Worm (Caenorhabditis elegans): ENCODE measurements around the gene osm-10.

Gene osm-10

DNA sequence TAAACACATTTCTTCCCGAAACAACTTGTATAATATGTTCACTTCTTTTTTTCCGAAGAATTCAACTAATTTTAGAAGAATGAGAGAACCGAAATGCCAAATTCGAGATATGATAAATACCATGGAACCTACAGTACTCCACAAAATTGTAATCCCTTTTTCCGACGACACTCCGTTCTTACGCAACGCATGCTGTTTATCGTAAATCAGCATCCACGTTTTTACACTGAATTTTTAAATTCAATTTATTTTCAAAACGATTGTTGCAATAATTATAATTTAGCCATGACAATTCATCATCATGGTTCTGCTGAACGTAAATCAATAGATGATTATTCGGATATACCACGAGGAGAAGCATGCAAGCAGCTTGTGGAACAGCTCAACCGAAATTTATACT, 38.1 kb downstream of the osm-10 start, which contains the start of gene B0361.3:
TSS of gene B0361.3 (plus strand) at position 284 of the 400 bp plus-strand sequence.
- TF ChIP-seq snpc-4 (GFP tag; optimal IDR thresholded peaks at IDR 0.05), result no peak
- TF ChIP-seq snpc-4 (tag; optimal IDR thresholded peaks at IDR 0.05), result peak in 1 of 4 experiments; percentile 55
- TF ChIP-seq attf-3 (GFP tag; conservative IDR thresholded peaks at IDR 0.05), result peak; percentile 66; the same call in 1 of the 2 replicates
- TF ChIP-seq lag-1 (GFP tag; IDR thresholded peaks at IDR 0.05), result no peak

DNA sequence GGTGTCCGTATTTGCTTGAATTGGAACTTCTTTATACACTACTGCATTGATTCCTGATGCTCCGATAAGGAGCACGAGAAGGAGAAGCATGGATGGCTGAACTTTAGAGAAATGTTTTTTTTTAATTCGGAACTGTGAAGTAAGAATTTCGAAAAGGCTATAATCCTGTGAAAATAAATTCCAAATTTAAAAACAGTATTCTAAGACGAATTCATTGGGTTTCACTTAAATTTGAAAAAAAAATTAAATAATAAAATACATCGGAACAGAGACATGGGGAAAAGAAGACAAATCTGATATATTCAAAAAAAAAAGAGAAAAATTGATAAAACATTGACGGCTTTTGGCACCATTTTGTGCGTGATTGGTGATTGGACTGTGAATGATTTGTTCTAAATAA, 42.7 kb downstream of the osm-10 start, which contains the start of gene pho-5:
TSS of gene pho-5 (minus strand) at position 101 of the 400 bp plus-strand sequence.
- TF ChIP-seq snpc-1.3 (tag; optimal IDR thresholded peaks at IDR 0.05; ENCODE audit: insufficient read depth), result peak; percentile 9
- TF ChIP-seq Y53G8AR.9 (GFP tag; conservative IDR thresholded peaks at IDR 0.05), result no peak
- no peak for TF ChIP-seq ceh-27 (GFP tag; optimal IDR thresholded peaks at IDR 0.05)
- no peak for TF ChIP-seq madf-10 (tag; optimal IDR thresholded peaks at IDR 0.05)
- no peak for TF ChIP-seq sptf-2 (GFP tag; optimal IDR thresholded peaks at IDR 0.05)
- TF ChIP-seq nhr-80 (tag; optimal IDR thresholded peaks at IDR 0.05), result no peak
- no peak for TF ChIP-seq madf-8 (GFP tag; conservative IDR thresholded peaks at IDR 0.05)
- no peak for TF ChIP-seq bed-2 (GFP tag; IDR thresholded peaks at IDR 0.05)
- no peak for TF ChIP-seq ztf-25 (GFP tag; IDR thresholded peaks at IDR 0.05)

ce11 chrIII:7287503-7287902, 44.4 kb downstream of the osm-10 start, which contains the start of gene ykt-6:
Gene ykt-6, minus strand, starts transcription at chrIII:7287603.
- TF ChIP-seq snpc-4 (GFP tag; optimal IDR thresholded peaks at IDR 0.05) (no peak), snpc-4 (tag; optimal IDR thresholded peaks at IDR 0.05) (no peak), mes-4 (tag; optimal IDR thresholded peaks at IDR 0.05) (no peak)

DNA sequence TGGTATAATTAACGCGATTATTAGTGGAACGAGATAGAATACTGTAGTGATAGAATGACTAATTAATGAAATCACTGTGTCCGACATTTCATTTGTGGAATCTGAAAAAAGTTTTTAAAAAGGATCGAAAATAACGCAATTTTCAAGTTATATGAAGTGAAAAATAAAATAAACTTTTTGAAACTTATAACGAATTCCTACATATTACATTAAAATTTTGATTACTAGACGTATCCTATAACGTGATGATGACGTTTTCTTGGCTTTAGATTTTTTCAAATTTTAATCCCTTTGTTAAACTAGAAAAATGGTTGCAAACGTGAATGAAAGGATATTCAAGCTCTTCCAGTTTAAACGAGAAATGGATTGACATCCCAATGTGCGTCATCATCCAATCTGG, 47.4 kb downstream of the osm-10 start, which contains the start of gene algn-11:
TSS of gene algn-11 (minus strand) at position 101 of the 400 bp plus-strand sequence.
- no peak for TF ChIP-seq F52B5.7 (tag; optimal IDR thresholded peaks at IDR 0.05)
- no peak for TF ChIP-seq F22D6.2 (tag; optimal IDR thresholded peaks at IDR 0.05)
- no peak for TF ChIP-seq egl-18 (GFP tag; IDR thresholded peaks at IDR 0.05)

DNA sequence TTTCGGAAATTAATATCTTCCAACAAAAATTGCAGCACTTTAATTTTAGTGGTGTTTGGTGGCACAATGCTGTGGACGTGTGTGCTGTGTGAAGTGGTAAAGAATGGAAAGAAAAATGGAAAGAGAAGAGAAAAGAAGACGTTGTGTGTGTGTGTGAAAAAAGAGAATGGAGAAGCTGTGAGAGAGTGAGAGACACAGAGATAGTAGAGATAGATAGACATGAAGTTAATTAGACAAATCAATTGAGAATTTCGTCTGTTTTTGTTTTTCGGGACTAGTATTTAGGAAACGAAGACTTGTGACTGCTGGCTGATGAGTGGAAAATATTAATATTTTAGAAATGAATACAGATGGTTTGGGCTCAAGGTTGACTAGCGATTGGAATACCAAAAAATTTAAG, 48.1 kb downstream of the osm-10 start:
- TF ChIP-seq sptf-2 (GFP tag; optimal IDR thresholded peaks at IDR 0.05) (no peak), let-526 (GFP tag; IDR thresholded peaks at IDR 0.05) (no peak), repo-1 (tag; optimal IDR thresholded peaks at IDR 0.05) (no peak), tbp1 (GFP tag; optimal IDR thresholded peaks at IDR 0.05) (no peak), B0019.2 (GFP tag; conservative IDR thresholded peaks at IDR 0.05) (no peak), hlh-26 (GFP tag; conservative IDR thresholded peaks at IDR 0.05) (no peak), rpc-1 (optimal IDR thresholded peaks at IDR 0.05) (no peak), rpc-1 (tag; optimal IDR thresholded peaks at IDR 0.05) (no peak), zim-3 (tag; optimal IDR thresholded peaks at IDR 0.05) (no peak), ccch-3 (GFP tag; optimal IDR thresholded peaks at IDR 0.05) (no peak), ztf-26 (tag; optimal IDR thresholded peaks at IDR 0.05) (no peak), D2030.7 (GFP tag; IDR thresholded peaks at IDR 0.05) (no peak), ztf-18 (tag; optimal IDR thresholded peaks at IDR 0.05) (no peak), B0035.1 (tag; optimal IDR thresholded peaks at IDR 0.05) (no peak)

ce11 chrIII:7292569-7292968, 49.5 kb downstream of the osm-10 start:
- no peak for TF ChIP-seq Y67H2A.10 (GFP tag; conservative IDR thresholded peaks at IDR 0.05)
- TF ChIP-seq T07F8.4 (tag; optimal IDR thresholded peaks at IDR 0.05), result no peak
- TF ChIP-seq nhr-80 (tag; optimal IDR thresholded peaks at IDR 0.05), result peak; percentile 40
- peak in 1 of 2 experiments; percentile 2 for TF ChIP-seq let-607 (tag; optimal IDR thresholded peaks at IDR 0.05)
- TF ChIP-seq nfyb-1 (GFP tag; IDR thresholded peaks at IDR 0.05), result no peak
